Worm (Caenorhabditis elegans): ENCODE data around the gene C44C10.11.

Gene C44C10.11

DNA sequence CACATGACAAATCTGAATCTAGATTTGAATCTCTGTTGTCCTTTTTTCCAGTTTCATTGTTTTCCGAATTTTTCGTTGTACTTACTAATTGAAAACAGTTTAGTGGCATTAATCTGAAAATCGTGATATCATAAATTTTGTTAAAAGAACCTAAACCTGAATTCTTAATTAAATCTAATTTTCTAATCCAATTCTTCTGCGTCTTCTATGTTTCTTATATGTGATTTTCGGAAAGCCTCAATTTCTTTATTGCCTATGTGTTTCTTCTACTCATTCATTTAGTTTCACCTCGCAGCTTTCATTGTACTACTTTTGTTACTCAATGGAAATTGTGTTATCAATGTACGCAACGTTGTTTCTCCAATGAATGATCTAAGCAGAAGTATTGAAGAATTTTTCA, 33.6 kb upstream of the C44C10.11 start:
- TF ChIP-seq unc-3 (GFP tag; conservative IDR thresholded peaks at IDR 0.05) (no peak), unc-3 (tag; optimal IDR thresholded peaks at IDR 0.05) (no peak), hlh-6 (tag; optimal IDR thresholded peaks at IDR 0.05) (no peak), ceh-31 (tag; optimal IDR thresholded peaks at IDR 0.05) (peak; percentile 16), ceh-9 (tag; optimal IDR thresholded peaks at IDR 0.05) (no peak), unc-42 (tag; optimal IDR thresholded peaks at IDR 0.05) (peak; percentile 66), ceh-14 (tag; optimal IDR thresholded peaks at IDR 0.05) (no peak), ceh-34 (tag; optimal IDR thresholded peaks at IDR 0.05) (no peak), nhr-11 (tag; optimal IDR thresholded peaks at IDR 0.05) (no peak), ceh-22 (tag; optimal IDR thresholded peaks at IDR 0.05) (no peak), pax-1 (tag; optimal IDR thresholded peaks at IDR 0.05) (no peak), sox-4 (tag; optimal IDR thresholded peaks at IDR 0.05) (no peak)

DNA sequence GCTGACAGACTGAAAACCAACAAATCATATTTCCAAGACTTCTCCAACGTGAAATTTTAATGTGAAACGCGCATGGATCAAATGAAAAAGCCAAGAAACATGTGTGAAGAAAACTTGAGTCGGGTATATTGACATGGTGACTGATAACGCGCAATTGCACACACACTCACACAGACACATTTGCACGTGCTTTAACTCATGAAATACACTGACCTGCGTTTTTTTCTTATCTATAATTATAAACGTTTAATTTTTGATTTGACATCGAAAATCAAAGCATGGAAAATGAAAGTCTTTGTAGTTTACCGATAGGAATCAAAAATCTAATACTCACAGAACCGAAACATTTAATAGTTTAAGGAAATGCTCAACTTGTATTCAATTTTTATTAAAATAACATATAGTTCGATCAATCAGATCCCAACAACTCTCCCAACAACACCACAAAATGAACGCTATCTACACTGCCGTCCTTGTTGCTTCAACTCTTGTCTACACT, 28.5 kb upstream of the C44C10.11 start, which contains the start of gene nspa-9:
Gene nspa-9 (plus strand): TSS at position 449 of the 499 bp plus-strand sequence.
- TF ChIP-seq elt-2 (tag; optimal IDR thresholded peaks at IDR 0.05) (peak; percentile 43), hlh-30 (tag; optimal IDR thresholded peaks at IDR 0.05; ENCODE audit: insufficient read depth) (peak; percentile 1), ceh-9 (tag; optimal IDR thresholded peaks at IDR 0.05) (no peak)

DNA sequence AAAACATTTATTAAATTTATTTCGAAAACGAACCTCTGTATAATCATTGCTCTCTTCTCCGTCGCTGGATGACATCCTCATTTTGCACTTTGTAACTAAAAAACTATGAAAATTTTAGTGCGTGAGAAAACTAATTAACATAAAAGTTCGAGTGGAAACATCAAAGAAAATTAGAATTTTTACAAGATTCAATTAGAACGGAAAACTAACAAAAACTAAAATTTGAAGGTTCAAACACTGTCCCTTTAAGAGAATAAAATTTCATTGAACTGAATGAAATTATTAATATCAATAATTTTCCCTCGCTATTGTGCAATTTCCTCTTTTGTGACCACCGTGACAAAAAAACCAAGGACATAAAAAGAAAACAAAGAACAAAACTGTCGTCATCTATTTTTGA, 26.9 kb upstream of the C44C10.11 start, which contains the start of gene D1053.3:
Gene D1053.3 (minus strand): TSS at position 101 of the 400 bp plus-strand sequence.
- TF ChIP-seq unc-42 (tag; optimal IDR thresholded peaks at IDR 0.05), result no peak
- TF ChIP-seq ceh-19 (GFP tag; optimal IDR thresholded peaks at IDR 0.05), result no peak

DNA sequence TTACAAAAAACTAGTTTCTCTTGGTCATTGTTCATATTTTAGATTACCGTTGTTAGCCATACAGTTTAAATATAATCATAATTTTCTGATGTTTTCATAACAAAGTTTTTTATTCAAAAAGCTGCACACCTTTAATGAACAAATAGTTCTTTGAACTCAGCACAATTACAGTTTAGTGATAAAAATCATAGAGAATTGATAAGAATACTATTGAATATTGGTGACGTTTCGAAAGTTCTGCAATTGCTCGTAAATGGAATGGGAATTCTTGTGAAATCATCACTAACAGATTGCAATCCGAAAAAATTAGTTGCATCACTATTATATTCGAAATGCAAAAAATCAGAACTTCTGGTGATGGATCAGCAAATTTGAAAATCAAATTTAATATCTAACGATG, 24.0 kb upstream of the C44C10.11 start:
- no peak for TF ChIP-seq dve-1 (tag; optimal IDR thresholded peaks at IDR 0.05)

DNA sequence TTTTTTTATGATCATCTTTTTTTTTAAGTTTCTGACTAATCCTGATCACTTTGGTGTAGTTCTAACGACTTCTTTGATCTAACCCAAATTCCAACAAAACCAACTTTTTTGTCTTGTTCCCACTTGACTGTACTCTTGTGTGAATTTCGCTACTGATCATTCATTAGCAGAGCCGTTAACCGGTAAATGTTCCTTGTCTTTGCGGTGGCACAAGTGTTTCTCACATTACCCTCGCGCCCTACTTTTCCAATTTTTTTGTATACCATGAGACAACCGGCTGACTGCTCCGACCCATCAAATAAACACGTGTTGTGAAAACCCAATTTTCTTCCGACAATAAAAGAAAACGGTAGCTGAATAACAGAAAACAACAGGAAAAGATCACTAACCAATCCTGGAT, 22.6 kb upstream of the C44C10.11 start:
- TF ChIP-seq pros-1 (tag; optimal IDR thresholded peaks at IDR 0.05) (no peak), ceh-31 (tag; optimal IDR thresholded peaks at IDR 0.05) (no peak), hlh-13 (GFP tag; optimal IDR thresholded peaks at IDR 0.05) (no peak), ceh-30 (tag; optimal IDR thresholded peaks at IDR 0.05) (no peak), ceh-48 (tag; optimal IDR thresholded peaks at IDR 0.05) (no peak), nhr-232 (tag; optimal IDR thresholded peaks at IDR 0.05) (no peak), hlh-8 (tag; optimal IDR thresholded peaks at IDR 0.05) (no peak), ceh-2 (tag; optimal IDR thresholded peaks at IDR 0.05) (no peak), unc-3 (GFP tag; conservative IDR thresholded peaks at IDR 0.05) (no peak), unc-3 (tag; optimal IDR thresholded peaks at IDR 0.05) (no peak), ceh-6 (GFP tag; optimal IDR thresholded peaks at IDR 0.05) (no peak), ceh-14 (tag; optimal IDR thresholded peaks at IDR 0.05) (no peak), mec-3 (tag; optimal IDR thresholded peaks at IDR 0.05; ENCODE audit: borderline replicate concordance) (no peak), unc-86 (tag; optimal IDR thresholded peaks at IDR 0.05) (no peak)

DNA sequence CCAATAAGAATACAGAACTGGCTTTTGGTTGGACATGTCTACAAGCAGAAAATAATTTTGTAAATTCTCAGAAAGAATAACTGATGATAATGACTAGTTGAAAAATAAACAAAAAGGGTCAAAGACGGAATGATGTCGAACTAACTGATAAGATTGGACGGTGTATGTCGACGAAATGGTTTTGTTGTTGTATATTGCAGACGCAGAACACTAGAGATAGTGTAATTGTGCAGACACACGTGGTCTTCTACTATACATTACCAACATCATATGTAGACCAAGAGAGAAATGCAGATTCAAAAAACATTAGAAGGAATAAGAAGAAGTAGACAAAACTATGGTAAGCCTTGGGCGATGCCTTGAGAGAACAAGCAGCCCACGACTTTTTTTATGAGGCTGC, 17.6 kb upstream of the C44C10.11 start, which contains the start of the genes gst-42 and D1053.2:
Gene gst-42 (minus strand): TSS at position 176 of the 400 bp plus-strand sequence.
Gene D1053.2 (plus strand): TSS at position 391 of the 400 bp plus-strand sequence.
- no peak for TF ChIP-seq fax-1 (tag; optimal IDR thresholded peaks at IDR 0.05)
- no peak for TF ChIP-seq ets-4 (tag; optimal IDR thresholded peaks at IDR 0.05)
- TF ChIP-seq zip-5 (tag; optimal IDR thresholded peaks at IDR 0.05), result no peak
- TF ChIP-seq unc-42 (tag; optimal IDR thresholded peaks at IDR 0.05), result no peak
- peak; percentile 72 for TF ChIP-seq elt-2 (tag; optimal IDR thresholded peaks at IDR 0.05)
- no peak for TF ChIP-seq sox-4 (tag; optimal IDR thresholded peaks at IDR 0.05)
- TF ChIP-seq hlh-30 (tag; optimal IDR thresholded peaks at IDR 0.05; ENCODE audit: insufficient read depth), result peak; percentile 4
- no peak for TF ChIP-seq syd-9 (tag; optimal IDR thresholded peaks at IDR 0.05)

DNA sequence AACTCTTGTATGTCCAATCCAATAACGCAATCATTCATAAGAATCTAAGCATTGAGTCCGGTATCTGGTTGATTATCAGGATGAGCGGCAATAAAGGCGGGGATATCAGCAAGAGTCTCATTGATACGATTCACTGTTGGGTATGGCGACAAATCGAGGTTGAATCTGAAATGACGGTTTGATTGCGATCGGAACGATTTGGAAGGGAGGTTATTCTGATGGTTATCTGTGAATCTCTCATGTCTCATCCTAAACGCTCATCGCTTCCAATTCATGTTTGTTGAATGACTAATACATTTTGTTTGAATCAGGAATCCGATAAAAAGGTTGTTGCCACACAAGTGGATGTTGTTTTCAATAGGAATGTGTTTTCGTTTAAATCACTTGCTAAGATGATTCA, 16.3 kb upstream of the C44C10.11 start:
- TF ChIP-seq ets-4 (tag; optimal IDR thresholded peaks at IDR 0.05) (no peak), C38D4.7 (GFP tag; optimal IDR thresholded peaks at IDR 0.05) (no peak), F13H6.1 (tag; optimal IDR thresholded peaks at IDR 0.05) (no peak), sdc-2 (tag; optimal IDR thresholded peaks at IDR 0.05) (no peak), K09A11.1 (tag; optimal IDR thresholded peaks at IDR 0.05; ENCODE audit: insufficient read depth) (no peak), fkh-10 (GFP tag; optimal IDR thresholded peaks at IDR 0.05) (no peak), ceh-45 (GFP tag; IDR thresholded peaks at IDR 0.05) (no peak), lim-6 (tag; optimal IDR thresholded peaks at IDR 0.05) (no peak), ceh-31 (tag; optimal IDR thresholded peaks at IDR 0.05) (no peak), dmd-4 (tag; optimal IDR thresholded peaks at IDR 0.05; ENCODE audit: borderline replicate concordance) (no peak), rnt-1 (tag; optimal IDR thresholded peaks at IDR 0.05) (no peak), elt-2 (tag; optimal IDR thresholded peaks at IDR 0.05) (no peak), unc-42 (tag; optimal IDR thresholded peaks at IDR 0.05) (no peak), hlh-8 (tag; optimal IDR thresholded peaks at IDR 0.05) (no peak)
